Worm (Caenorhabditis elegans): Measurements from ENCODE around the gene gyg-2.

- TF ChIP-seq tbx-2 (tag; optimal IDR thresholded peaks at IDR 0.05) (no peak), pha-4 (tag; optimal IDR thresholded peaks at IDR 0.05) (no peak), ceh-82 (tag; optimal IDR thresholded peaks at IDR 0.05) (no peak), unc-62 (GFP tag; optimal IDR thresholded peaks at IDR 0.05) (no peak), nhr-23 (tag; optimal IDR thresholded peaks at IDR 0.05) (no peak)
Measured at ce11 chrV:16786012-16786411, 40.0 kb upstream of the gyg-2 start.

Data from whole organism, L3 larva.